Fruit fly (Drosophila melanogaster): Measurements from ENCODE around the gene CrebA.
A peak's percentile ranks its signal among the peaks of the same experiment; 100 is the strongest.

The CrebA gene

DNA sequence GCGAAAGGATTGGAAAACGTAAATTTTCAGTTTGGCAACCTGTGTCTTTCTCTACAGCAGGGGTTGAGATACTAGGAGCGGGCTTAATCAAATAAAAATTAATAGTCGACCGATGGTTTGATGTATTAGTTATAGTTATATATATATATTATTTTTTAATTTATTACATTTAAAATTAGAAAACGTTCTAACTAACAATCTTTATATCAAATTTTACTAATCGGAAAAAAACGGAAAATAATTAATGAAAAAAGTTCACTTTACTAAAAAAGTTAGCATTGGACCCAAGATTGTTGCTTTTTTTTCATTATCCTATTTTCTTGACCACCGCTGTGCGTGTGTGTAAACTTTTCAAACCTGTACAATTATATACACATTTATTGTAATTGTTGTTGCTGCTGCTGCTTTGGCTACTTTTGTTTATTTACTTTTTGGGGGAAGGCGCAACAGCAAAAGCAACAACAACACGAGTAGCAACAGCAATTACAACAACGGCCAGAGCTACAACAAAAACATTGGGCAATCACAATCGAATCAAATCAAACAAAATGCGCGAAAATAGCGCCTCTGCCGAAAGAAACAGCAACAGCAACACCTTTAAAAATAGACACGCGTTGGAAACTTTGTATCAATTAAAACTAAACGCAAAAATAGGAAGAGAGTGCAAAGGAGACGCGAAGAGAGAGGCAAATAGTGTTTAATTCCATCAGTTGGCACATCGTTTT lies 57.5 kb downstream of the CrebA start:
- no peak for TF ChIP-seq CG11617 (GFP tag; optimal IDR thresholded peaks at IDR 0.05)
- TF ChIP-seq CG33017 (tag; optimal IDR thresholded peaks at IDR 0.05) = peak; percentile 28
- TF ChIP-seq kay (GFP tag; ENCODE audit: borderline replicate concordance) = no peak
- TF ChIP-seq tj (GFP tag; optimal IDR thresholded peaks at IDR 0.05) = no peak
- no peak for TF ChIP-seq cic (GFP tag; optimal IDR thresholded peaks at IDR 0.05)

DNA sequence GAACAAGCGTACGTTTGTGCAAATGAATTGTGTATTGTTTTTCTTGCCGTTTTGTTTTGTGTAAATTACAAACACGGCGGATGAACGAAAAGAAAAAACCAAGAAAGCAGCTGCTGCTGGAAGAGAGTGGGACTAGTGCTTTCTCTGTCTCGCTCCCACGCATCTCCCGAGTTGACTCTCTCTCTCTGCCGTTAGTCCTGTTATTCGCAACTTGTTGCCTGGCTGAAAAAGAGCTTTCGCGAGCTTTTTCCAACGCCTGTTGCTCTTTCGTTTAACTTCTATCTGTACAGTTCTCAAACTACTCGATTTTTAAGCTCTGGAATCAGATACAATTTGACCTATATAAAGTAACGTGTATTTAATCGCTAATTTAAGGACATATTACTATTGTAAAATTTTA lies 58.2 kb downstream of the CrebA start:
- TF ChIP-seq CG7101 (tag; optimal IDR thresholded peaks at IDR 0.05) = no peak
- TF ChIP-seq CG11617 (GFP tag; optimal IDR thresholded peaks at IDR 0.05) = no peak
- peak; percentile 17 for TF ChIP-seq ovo (GFP tag; optimal IDR thresholded peaks at IDR 0.05)
- TF ChIP-seq cnc (optimal IDR thresholded peaks at IDR 0.05) = no peak
- no peak for TF ChIP-seq CG7045 (GFP tag; optimal IDR thresholded peaks at IDR 0.05)

DNA sequence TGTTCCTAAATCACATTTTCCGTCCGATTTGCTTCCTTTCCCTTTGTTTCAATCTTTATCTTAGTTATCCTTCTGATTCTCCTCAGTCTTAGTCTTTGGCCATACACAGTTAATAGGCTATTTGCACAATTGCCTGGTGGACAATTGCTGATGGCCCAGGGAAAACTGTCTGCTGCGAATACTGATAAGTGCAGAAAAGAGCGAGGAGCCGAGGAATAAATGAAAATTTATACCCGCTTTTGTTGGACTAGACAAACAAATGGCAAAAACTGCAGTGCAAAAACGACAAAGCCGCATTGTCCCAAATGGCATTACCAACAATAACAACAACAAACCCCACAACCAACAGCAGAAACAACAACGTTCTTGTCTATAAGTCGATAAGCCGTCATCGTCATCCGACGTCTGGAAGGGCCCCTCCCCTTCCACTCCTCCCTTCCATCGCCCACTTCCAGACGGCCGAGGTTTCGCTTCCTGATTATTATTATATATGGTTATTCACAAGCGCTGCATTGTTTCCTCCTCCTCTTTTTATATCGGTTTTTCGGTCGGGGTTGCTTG lies 59.0 kb downstream of the CrebA start:
- TF ChIP-seq CG7045 (GFP tag; optimal IDR thresholded peaks at IDR 0.05) = no peak
- TF ChIP-seq CG12768 (GFP tag; optimal IDR thresholded peaks at IDR 0.05) = peak; percentile 4
- no peak for TF ChIP-seq pad (GFP tag; optimal IDR thresholded peaks at IDR 0.05)
- peak; percentile 8 for TF ChIP-seq kay (GFP tag; ENCODE audit: borderline replicate concordance)

DNA sequence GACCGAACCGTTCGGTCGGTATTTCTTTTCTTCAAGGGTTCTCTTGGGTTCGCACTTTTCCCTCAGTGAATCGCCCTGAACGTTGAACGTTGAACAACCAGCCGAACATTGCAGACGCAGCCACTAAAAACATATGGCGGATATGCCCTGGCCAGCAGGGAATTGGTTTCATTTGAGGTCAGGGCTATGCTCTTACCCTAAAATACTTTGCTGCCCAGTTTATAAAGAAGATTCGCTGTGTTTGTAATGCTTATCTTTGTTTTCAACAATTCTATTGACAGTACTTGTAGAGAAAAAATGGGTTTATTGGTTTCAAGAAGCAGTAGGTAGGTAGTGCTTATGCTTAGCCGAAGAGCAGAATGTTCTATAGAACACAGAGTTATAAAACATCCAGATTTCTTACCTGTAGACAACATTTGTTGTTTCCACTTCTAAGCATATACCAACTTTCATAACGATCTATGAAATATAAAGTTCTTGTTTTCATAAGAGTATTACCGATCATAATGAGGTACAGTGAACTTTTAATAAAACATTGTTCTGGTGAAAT lies 60.1 kb downstream of the CrebA start:
- TF ChIP-seq cnc (optimal IDR thresholded peaks at IDR 0.05) (no peak), CG12768 (GFP tag; optimal IDR thresholded peaks at IDR 0.05) (peak; percentile 35)

DNA sequence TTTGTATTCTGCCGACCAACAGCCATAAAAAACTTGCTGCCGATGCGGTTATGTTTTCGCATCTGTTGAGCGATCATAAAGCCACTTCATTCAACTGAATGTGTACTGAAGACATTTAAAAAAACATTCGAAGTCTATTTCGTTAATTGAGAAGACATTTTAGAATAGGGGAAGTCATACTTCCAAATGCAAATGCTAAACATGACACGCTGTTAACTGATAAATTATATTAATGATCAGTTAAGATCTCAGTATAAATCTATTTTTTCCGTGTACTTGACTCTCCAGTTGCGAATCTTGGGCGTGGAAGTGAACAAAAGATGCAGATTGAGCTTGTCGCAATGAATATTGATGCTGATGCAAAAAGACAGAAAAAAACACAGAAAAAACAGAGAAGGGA lies 60.8 kb downstream of the CrebA start:
- no peak for TF ChIP-seq CG33017 (tag; optimal IDR thresholded peaks at IDR 0.05)
- peak; percentile 70 for TF ChIP-seq tj (GFP tag; optimal IDR thresholded peaks at IDR 0.05)

DNA sequence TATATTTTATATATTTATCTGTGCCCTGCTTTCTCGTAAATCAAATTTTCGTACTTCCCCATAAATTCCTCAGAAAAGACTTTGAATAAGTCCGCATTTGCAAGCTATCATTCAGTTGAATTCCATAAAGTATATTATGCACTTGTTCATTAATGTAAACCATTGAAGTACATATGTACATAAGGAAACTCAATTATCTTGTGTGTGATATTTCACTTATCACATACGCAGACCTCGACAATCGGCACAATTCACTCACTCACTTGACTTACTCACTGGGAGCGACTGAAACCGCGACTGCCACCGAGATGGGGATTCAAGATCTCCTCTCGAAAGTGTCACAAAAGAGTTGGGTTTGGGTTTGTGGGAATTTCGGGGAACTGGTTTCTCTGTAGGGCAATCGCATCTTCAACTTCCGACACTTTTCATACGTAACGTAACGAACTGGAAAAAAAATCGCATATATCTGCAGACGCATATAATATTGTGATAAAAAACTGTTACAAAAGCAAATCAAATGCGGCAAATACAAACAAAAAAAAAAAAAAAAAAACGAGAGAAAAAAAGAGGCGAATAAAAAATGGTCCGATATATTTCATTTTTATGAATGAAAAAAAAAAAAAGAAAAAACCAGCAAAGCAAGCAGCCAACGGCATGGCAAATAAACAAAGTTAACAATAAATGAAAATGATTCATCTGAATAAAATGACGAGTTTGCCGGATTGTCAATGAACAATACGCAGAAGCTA lies 62.0 kb downstream of the CrebA start:
- TF ChIP-seq kay (GFP tag; ENCODE audit: borderline replicate concordance) = peak; percentile 78
- no peak for TF ChIP-seq CG7101 (tag; optimal IDR thresholded peaks at IDR 0.05)

DNA sequence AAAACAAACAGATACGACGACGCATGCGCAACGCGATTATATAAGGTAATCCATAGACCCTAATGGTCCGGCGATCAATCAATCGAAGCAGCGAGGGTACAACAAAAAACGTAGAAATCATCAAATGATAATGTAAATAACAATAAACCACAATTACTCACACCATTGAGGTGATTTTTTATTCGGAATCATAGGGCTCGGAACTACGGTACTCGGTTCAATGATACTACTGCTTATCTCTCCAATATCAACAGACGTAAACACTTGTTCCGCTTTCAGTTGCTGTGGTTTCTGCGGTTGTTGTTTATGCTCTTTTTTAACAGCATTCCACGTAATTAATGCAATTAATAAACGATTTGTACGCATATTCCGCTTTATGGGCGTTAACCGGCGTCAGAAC lies 62.8 kb downstream of the CrebA start:
- TF ChIP-seq Mnt (GFP tag; optimal IDR thresholded peaks at IDR 0.05) = no peak
- TF ChIP-seq toe (GFP tag; optimal IDR thresholded peaks at IDR 0.05) = no peak
- TF ChIP-seq CG7101 (tag; optimal IDR thresholded peaks at IDR 0.05) = no peak
- no peak for TF ChIP-seq kay (GFP tag; ENCODE audit: borderline replicate concordance)
- TF ChIP-seq CG5204 (GFP tag; optimal IDR thresholded peaks at IDR 0.05) = no peak
- no peak for TF ChIP-seq CG14711 (tag; optimal IDR thresholded peaks at IDR 0.05)
- no peak for TF ChIP-seq CG1620 (GFP tag; optimal IDR thresholded peaks at IDR 0.05)
- no peak for TF ChIP-seq tj (GFP tag; optimal IDR thresholded peaks at IDR 0.05)
- no peak for TF ChIP-seq Clk (GFP tag; optimal IDR thresholded peaks at IDR 0.05)
- no peak for TF ChIP-seq cnc (optimal IDR thresholded peaks at IDR 0.05)
- no peak for TF ChIP-seq ovo (GFP tag; optimal IDR thresholded peaks at IDR 0.05)
- TF ChIP-seq Hr96 (GFP tag; optimal IDR thresholded peaks at IDR 0.05) = no peak
- TF ChIP-seq Crg-1 (GFP tag; optimal IDR thresholded peaks at IDR 0.05) = no peak

DNA sequence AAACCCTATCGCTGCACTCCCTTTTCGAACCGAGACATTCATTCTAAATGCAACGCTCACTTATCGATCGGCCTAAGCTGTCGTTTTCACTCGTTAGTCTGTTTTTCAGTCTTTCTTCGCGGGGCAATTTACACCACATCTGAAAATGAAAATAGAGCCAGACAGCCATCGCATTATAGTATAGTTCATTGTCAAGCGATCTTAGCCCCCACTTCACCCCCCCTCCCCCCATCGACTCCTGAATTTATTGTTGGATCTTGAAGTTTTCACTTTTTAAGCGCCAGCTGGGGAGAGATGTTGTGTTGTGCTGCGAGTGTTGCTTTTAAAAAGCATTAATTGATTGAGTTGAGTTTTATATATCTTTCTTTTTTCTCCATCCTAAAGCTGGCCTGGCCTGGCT lies 64.0 kb downstream of the CrebA start:
- TF ChIP-seq cic (GFP tag; optimal IDR thresholded peaks at IDR 0.05) (no peak), CG12768 (GFP tag; optimal IDR thresholded peaks at IDR 0.05) (no peak), Hr96 (GFP tag; optimal IDR thresholded peaks at IDR 0.05) (no peak), ovo (GFP tag; optimal IDR thresholded peaks at IDR 0.05) (no peak), CG1620 (GFP tag; optimal IDR thresholded peaks at IDR 0.05) (no peak), bab1 (GFP tag; optimal IDR thresholded peaks at IDR 0.05) (no peak), CG11617 (GFP tag; optimal IDR thresholded peaks at IDR 0.05) (no peak), CG5204 (GFP tag; optimal IDR thresholded peaks at IDR 0.05) (no peak), CG33017 (tag; optimal IDR thresholded peaks at IDR 0.05) (no peak), Clk (GFP tag; optimal IDR thresholded peaks at IDR 0.05) (no peak), pad (GFP tag; optimal IDR thresholded peaks at IDR 0.05) (no peak)
